Worm (Caenorhabditis elegans): Measurements from ENCODE around the gene R04B3.1.

- TF ChIP-seq him-1 (tag; optimal IDR thresholded peaks at IDR 0.05): no peak
- no peak for TF ChIP-seq W03F9.2 (tag; optimal IDR thresholded peaks at IDR 0.05)
- TF ChIP-seq dao-5 (tag; optimal IDR thresholded peaks at IDR 0.05): no peak
Measured at ce11 chrX:2459793-2460192, 11.4 kb downstream of the R04B3.1 start, which contains the start of gene fox-1.

Data from whole organism, L4/young adult.